Worm (Caenorhabditis elegans) whole organism, L2 larva: ENCODE results near the gene F49C12.7.

Experiments
- ama-1 ChIP-seq: fragments of 150-350 bp; optimal IDR thresholded peaks from 2 replicates; lab custom pipeline; 2018; ENCODE audit warnings: inconsistent platforms
- blmp-1 ChIP-seq: sonication (generic microtip); optimal IDR thresholded peaks from 2 replicates; lab custom pipeline; 2017; ENCODE audit warnings: missing genetic modification characterization, mild to moderate bottlenecking, missing compliant biosample characterization, antibody characterized with exemption, moderate library complexity; ENCODE audit not compliant: insufficient read depth
- ceh-16 ChIP-seq: fragments of 150-350 bp; optimal IDR thresholded peaks from 2 replicates; lab custom pipeline; 2014; ENCODE audit warnings: missing biosample characterization, missing genetic modification characterization
- ceh-82 ChIP-seq: fragments of 150-350 bp; optimal IDR thresholded peaks from 2 replicates; lab custom pipeline; 2014; ENCODE audit warnings: missing biosample characterization, missing genetic modification characterization
- egl-27 ChIP-seq: sonication (generic microtip); optimal IDR thresholded peaks from 3 replicates; lab custom pipeline; 2017; ENCODE audit warnings: missing biosample characterization, missing genetic modification reagents, missing genetic modification characterization
- fos-1 ChIP-seq: fragments of 150-350 bp; optimal IDR thresholded peaks from 2 replicates; lab custom pipeline; 2014; ENCODE audit warnings: missing biosample characterization, missing genetic modification characterization
- mdl-1 ChIP-seq, 2 experiments: fragments of 150-350 bp in 1 of 2; sonication (generic microtip) in 1 of 2; optimal IDR thresholded peaks; 2 replicates each; lab custom pipeline; 2017; ENCODE audit warnings: missing biosample characterization in 2 of 2, missing genetic modification characterization in 2 of 2
- nhr-21 ChIP-seq: fragments of 150-350 bp; optimal IDR thresholded peaks from 2 replicates; lab custom pipeline; 2014; ENCODE audit warnings: missing biosample characterization, missing genetic modification characterization
- nhr-23 ChIP-seq: fragments of 150-350 bp; optimal IDR thresholded peaks from 2 replicates; lab custom pipeline; 2014; ENCODE audit warnings: missing biosample characterization, missing genetic modification reagents, missing genetic modification characterization
- nhr-237 ChIP-seq: fragments of 150-350 bp; optimal IDR thresholded peaks from 2 replicates; lab custom pipeline; 2014; ENCODE audit warnings: missing biosample characterization, missing genetic modification characterization
- nhr-77 ChIP-seq: fragments of 150-350 bp; optimal IDR thresholded peaks from 2 replicates; lab custom pipeline; 2014; ENCODE audit warnings: missing biosample characterization, missing genetic modification characterization
- snpc-4 ChIP-seq: fragments of 150-350 bp; optimal IDR thresholded peaks from 2 replicates; lab custom pipeline; 2014; ENCODE audit warnings: missing biosample characterization, missing genetic modification characterization
- unc-55 ChIP-seq: fragments of 150-350 bp; sonication (generic microtip); optimal IDR thresholded peaks from 3 replicates; lab custom pipeline; 2014; ENCODE audit warnings: missing biosample characterization, missing genetic modification reagents, missing genetic modification characterization

DNA sequence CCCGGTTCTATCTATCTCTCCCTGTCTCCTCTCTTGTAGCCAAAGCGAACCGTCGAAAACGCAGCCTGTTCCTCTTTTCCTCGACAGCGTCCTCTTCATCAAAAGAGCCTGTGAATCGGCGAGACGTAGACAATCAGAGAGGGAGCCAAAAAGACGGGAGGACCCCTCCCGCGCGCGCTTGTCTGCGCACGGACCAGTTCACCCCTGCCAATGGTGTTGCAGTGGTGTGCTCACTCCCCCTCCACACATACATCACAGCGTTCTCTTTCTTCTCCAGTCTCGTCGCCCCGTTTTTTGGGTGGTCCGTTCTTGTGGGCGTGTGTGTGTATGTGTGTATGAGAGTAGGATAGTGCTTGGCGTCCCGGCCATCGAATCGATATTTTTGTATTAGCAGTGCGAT is 43.8 kb downstream of the F49C12.7 start:
- TF ChIP-seq ceh-16 (tag; lab: Kevin White, UChicago) (no peak), nhr-23 (tag; lab: Kevin White, UChicago) (no peak), blmp-1 (no peak), ceh-82 (tag; lab: Kevin White, UChicago) (no peak), nhr-237 (tag; lab: Kevin White, UChicago) (no peak), unc-55 (GFP tag; lab: Kevin White, UChicago) (no peak), ama-1 (no peak), mdl-1 (tag; optimal IDR thresholded peaks at IDR 0.05; lab: Kevin White, UChicago) (no peak), nhr-77 (tag; lab: Kevin White, UChicago) (no peak), egl-27 (tag; lab: Kevin White, UChicago) (no peak), nhr-21 (tag; lab: Kevin White, UChicago) (no peak), snpc-4 (tag; lab: Kevin White, UChicago) (no peak), fos-1 (tag; lab: Kevin White, UChicago) (no peak)
